Worm (Caenorhabditis elegans): Measurements from ENCODE around the gene pygo-1.

- TF ChIP-seq atf-7 (tag; optimal IDR thresholded peaks at IDR 0.05) (no peak), lag-1 (GFP tag; IDR thresholded peaks at IDR 0.05) (no peak), let-526 (GFP tag; IDR thresholded peaks at IDR 0.05) (no peak), F49E8.2 (tag; optimal IDR thresholded peaks at IDR 0.05; ENCODE audit: insufficient read depth) (no peak), Y53G8AR.9 (GFP tag; conservative IDR thresholded peaks at IDR 0.05) (no peak), nfya-1 (tag; optimal IDR thresholded peaks at IDR 0.05; ENCODE audit: borderline replicate concordance, insufficient read depth) (no peak), ccch-3 (GFP tag; optimal IDR thresholded peaks at IDR 0.05) (no peak), F10E7.11 (tag; optimal IDR thresholded peaks at IDR 0.05) (no peak), unc-62 (GFP tag; optimal IDR thresholded peaks at IDR 0.05) (no peak), efl-1 (GFP tag; optimal IDR thresholded peaks at IDR 0.05) (no peak), lin-35 (GFP tag; optimal IDR thresholded peaks at IDR 0.05) (no peak), fkh-3 (tag; optimal IDR thresholded peaks at IDR 0.05) (no peak), rec-8 (tag; optimal IDR thresholded peaks at IDR 0.05) (no peak), madf-10 (tag; optimal IDR thresholded peaks at IDR 0.05) (no peak)
Measured at ce11 chrIV:5101945-5102344, 18.8 kb downstream of the pygo-1 start.

Data from whole organism, young adult.